Worm (Caenorhabditis elegans) whole organism, L4 larva: ENCODE results near the gene C05D9.9.

Experiments
- ZK546.5 ChIP-seq, 2 experiments: sonication (generic microtip); optimal IDR thresholded peaks; 2 replicates each; lab custom pipeline; 2017; ENCODE audit warnings: missing biosample characterization in 2 of 2, missing genetic modification characterization in 2 of 2
- ama-1 ChIP-seq: fragments of 150-350 bp; optimal IDR thresholded peaks from 2 replicates; lab custom pipeline; 2014; ENCODE audit warnings: inconsistent platforms, mixed read lengths
- ceh-82 ChIP-seq: sonication (generic microtip); optimal IDR thresholded peaks from 2 replicates; lab custom pipeline; 2017; ENCODE audit warnings: missing biosample characterization, missing genetic modification characterization
- cey-2 ChIP-seq: sonication (generic microtip); optimal IDR thresholded peaks from 3 replicates; lab custom pipeline; 2017; ENCODE audit warnings: missing genetic modification characterization, mild to moderate bottlenecking, missing compliant biosample characterization, antibody characterized with exemption, borderline replicate concordance; ENCODE audit not compliant: insufficient read depth
- dmd-6 ChIP-seq: fragments of 200-800 bp; sonication (Bioruptor generic); IDR thresholded peaks from 2 replicates; pipeline ENCODE4 v1.3.6; 2022; ENCODE audit warnings: missing genetic modification reagents, missing genetic modification characterization, missing compliant biosample characterization
- egl-43 ChIP-seq: fragments of 200-800 bp; sonication (Bioruptor generic); IDR thresholded peaks from 2 replicates; pipeline ENCODE4 v1.3.6; 2022; ENCODE audit warnings: missing genetic modification reagents, missing genetic modification characterization, missing compliant biosample characterization
- fkh-10 ChIP-seq: fragments of 150-350 bp; optimal IDR thresholded peaks from 2 replicates; lab custom pipeline; 2014; ENCODE audit warnings: missing biosample characterization, missing genetic modification reagents, missing genetic modification characterization
- mdl-1 ChIP-seq, 2 experiments: fragments of 150-350 bp in 1 of 2; sonication (generic microtip) in 1 of 2; optimal IDR thresholded peaks; 2 replicates each; lab custom pipeline; 2014 to 2017; ENCODE audit warnings: missing biosample characterization in 2 of 2, missing genetic modification characterization in 2 of 2
- nhr-11 ChIP-seq: fragments of 150-350 bp; optimal IDR thresholded peaks from 2 replicates; lab custom pipeline; 2014; ENCODE audit warnings: missing biosample characterization, missing genetic modification characterization
- nhr-28 ChIP-seq: fragments of 150-350 bp; optimal IDR thresholded peaks from 2 replicates; lab custom pipeline; 2014; ENCODE audit warnings: missing biosample characterization, missing genetic modification characterization
- nhr-42 ChIP-seq: fragments of 200-800 bp; sonication (Bioruptor generic); IDR thresholded peaks from 2 replicates; pipeline ENCODE4 v1.3.6; 2022; ENCODE audit warnings: missing genetic modification characterization, missing compliant biosample characterization
- nhr-76 ChIP-seq: fragments of 150-350 bp; optimal IDR thresholded peaks from 2 replicates; lab custom pipeline; 2014; ENCODE audit warnings: missing biosample characterization, missing genetic modification characterization
- unc-130 ChIP-seq: sonication (generic microtip); optimal IDR thresholded peaks from 2 replicates; lab custom pipeline; 2016; ENCODE audit warnings: missing genetic modification reagents, missing genetic modification characterization, missing compliant biosample characterization

DNA sequence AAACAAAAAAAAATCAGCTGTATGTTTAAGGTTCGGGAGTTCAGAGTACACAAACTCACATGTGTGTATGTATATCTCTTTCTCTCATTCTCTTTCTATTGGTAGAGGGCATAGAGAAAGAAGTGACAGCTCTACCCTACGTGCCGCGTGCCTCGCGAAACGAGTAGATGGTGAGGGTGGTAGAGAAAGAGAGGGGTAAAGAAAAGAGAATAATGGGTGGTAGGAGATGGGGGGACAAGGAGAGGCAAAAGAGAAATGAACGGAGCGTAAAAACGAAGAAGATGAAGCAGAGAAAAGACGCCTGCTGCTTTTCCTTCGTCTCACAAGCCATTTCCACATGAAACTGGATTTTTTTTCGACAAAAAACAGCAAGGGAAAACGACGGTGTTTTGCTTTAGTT lies 30.9 kb downstream of the C05D9.9 start:
- TF ChIP-seq nhr-11 (tag; lab: Kevin White, UChicago) (peak; percentile 97), mdl-1 (tag; optimal IDR thresholded peaks at IDR 0.05; lab: Kevin White, UChicago) (peak; percentile 98 to 100), nhr-76 (tag; lab: Kevin White, UChicago) (no peak), ama-1 (lab: Kevin White, UChicago) (peak; percentile 63), cey-2 (peak; percentile 43), fkh-10 (GFP tag; lab: Kevin White, UChicago) (peak; percentile 95), nhr-42 (GFP tag; lab: Robert Waterston, UW) (0 out of 2 replicates have a peak, but pooled peaks have one; percentile 54), ZK546.5 (tag; optimal IDR thresholded peaks at IDR 0.05; lab: Kevin White, UChicago) (no peak), egl-43 (GFP tag; lab: Robert Waterston, UW) (peak; percentile 87), nhr-28 (peak; percentile 95), unc-130 (GFP tag; lab: Kevin White, UChicago) (no peak), dmd-6 (GFP tag; lab: Robert Waterston, UW) (peak; percentile 97), ceh-82 (tag; lab: Kevin White, UChicago) (no peak)
